Worm (Caenorhabditis elegans): ENCODE measurements around the gene lin-2.

ce11 chrX:12439998-12440722 lies 26.3 kb upstream of the lin-2 start:
- TF ChIP-seq ttx-3 (tag; optimal IDR thresholded peaks at IDR 0.05) = no peak
- no peak for TF ChIP-seq sox-2 (GFP tag; IDR thresholded peaks at IDR 0.05)
- no peak for TF ChIP-seq tbx-2 (tag; optimal IDR thresholded peaks at IDR 0.05)
- TF ChIP-seq pqm-1 (tag; optimal IDR thresholded peaks at IDR 0.05) = no peak
- no peak for TF ChIP-seq mec-3 (tag; optimal IDR thresholded peaks at IDR 0.05; ENCODE audit: borderline replicate concordance)
- TF ChIP-seq odd-2 (tag; optimal IDR thresholded peaks at IDR 0.05) = no peak
- no peak for TF ChIP-seq K09A11.1 (tag; optimal IDR thresholded peaks at IDR 0.05; ENCODE audit: insufficient read depth)
- TF ChIP-seq nfya-1 (tag; optimal IDR thresholded peaks at IDR 0.05) = no peak
- no peak for TF ChIP-seq tbx-7 (tag; optimal IDR thresholded peaks at IDR 0.05)
- TF ChIP-seq fax-1 (tag; optimal IDR thresholded peaks at IDR 0.05) = no peak
- no peak for TF ChIP-seq pha-4 (tag; optimal IDR thresholded peaks at IDR 0.05)
- TF ChIP-seq ama-1 (optimal IDR thresholded peaks at IDR 0.05) = no peak
- no peak for TF ChIP-seq dmd-4 (tag; optimal IDR thresholded peaks at IDR 0.05; ENCODE audit: borderline replicate concordance)
